Worm (Caenorhabditis elegans): ENCODE results near the gene rbc-1.

DNA sequence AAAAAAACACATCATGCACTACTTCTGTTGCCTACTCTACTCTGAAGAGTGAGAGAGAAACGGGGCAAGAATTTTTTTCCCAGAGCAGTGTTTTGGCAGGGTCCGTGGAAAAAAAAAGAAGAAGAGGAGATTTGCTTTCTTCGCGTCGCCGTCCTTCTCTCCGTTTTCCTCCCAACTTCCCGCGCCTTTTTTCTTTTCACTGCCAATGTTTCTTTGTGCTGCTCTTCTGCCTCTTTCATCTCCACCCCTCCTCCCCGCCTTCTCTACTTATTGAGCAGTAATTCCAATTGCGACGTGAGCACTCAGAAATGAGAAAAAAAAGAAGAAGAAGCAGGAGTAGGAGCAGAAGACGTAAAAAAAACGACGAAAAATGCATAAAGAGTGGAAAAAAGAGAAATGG, 28.8 kb downstream of the rbc-1 start:
- TF ChIP-seq ets-4 (tag; optimal IDR thresholded peaks at IDR 0.05): no peak
- no peak for TF ChIP-seq ceh-9 (tag; optimal IDR thresholded peaks at IDR 0.05)
- TF ChIP-seq rnt-1 (tag; optimal IDR thresholded peaks at IDR 0.05): no peak
- no peak for TF ChIP-seq nhr-11 (tag; optimal IDR thresholded peaks at IDR 0.05)

All from whole organism, late embryonic.